Worm (Caenorhabditis elegans): ENCODE results near the gene hog-1.
A peak's percentile ranks its signal among the peaks of the same experiment; 100 is the strongest.

Gene hog-1

DNA sequence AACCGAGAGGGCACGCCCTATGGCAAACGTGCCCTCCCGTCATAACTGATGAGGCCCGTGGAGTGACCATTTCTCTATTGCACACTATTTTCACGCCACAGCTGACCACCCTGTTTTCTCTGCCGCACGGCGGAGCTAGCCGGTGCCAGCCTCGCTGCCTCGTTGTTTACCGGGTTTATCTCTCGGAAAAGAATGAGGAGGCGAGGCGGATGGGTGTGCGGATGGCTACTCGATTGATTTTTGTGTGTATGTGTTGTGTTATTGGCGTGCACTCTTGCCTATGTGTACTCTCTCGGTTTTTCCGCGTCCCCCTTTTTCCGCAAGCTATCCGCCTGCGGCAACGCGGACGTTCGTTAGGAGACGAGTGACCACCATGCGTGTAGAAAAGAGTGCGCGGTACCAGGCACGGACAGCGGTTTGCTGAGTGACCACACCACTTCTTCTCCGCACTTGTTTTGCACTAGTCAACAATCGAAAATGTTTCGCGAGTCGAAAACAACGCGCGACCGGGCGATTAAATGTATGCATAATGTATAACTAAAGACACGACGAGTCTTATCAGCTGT is 42.0 kb downstream of the hog-1 start:
- TF ChIP-seq aha-1 (tag) (peak; percentile 94), ama-1 (optimal IDR thresholded peaks at IDR 0.05) (no peak), zip-2 (tag; optimal IDR thresholded peaks at IDR 0.05) (no peak), lin-39 (tag; optimal IDR thresholded peaks at IDR 0.05) (no peak), php-3 (GFP tag; IDR thresholded peaks at IDR 0.05) (0 out of 2 replicates have a peak, but pooled peaks have one; percentile 39), nhr-48 (tag; optimal IDR thresholded peaks at IDR 0.05) (peak; percentile 86), ZK337.2 (GFP tag; IDR thresholded peaks at IDR 0.05) (no peak), mxl-2 (GFP tag; conservative IDR thresholded peaks at IDR 0.05) (0 out of 2 replicates have a peak, but pooled peaks have one; percentile 9), nhr-102 (tag; optimal IDR thresholded peaks at IDR 0.05) (peak; percentile 76), pha-4 (GFP tag; IDR thresholded peaks at IDR 0.05) (peak; percentile 53; the same call in 1 of the 2 replicates), pha-4 (tag; optimal IDR thresholded peaks at IDR 0.05) (no peak), F49E8.2 (tag; optimal IDR thresholded peaks at IDR 0.05; ENCODE audit: borderline replicate concordance) (no peak), skn-1 (tag; optimal IDR thresholded peaks at IDR 0.05) (no peak), lin-29 (GFP tag; IDR thresholded peaks at IDR 0.05) (no peak), snpc-4 (tag; optimal IDR thresholded peaks at IDR 0.05) (no peak), hif-1 (tag; optimal IDR thresholded peaks at IDR 0.05) (peak in 1 of 2 experiments; percentile 79), saeg-2 (GFP tag; IDR thresholded peaks at IDR 0.05) (0 out of 2 replicates have a peak, but pooled peaks have one; percentile 63), nhr-28 (tag; optimal IDR thresholded peaks at IDR 0.05) (peak; percentile 30), dmd-8 (GFP tag; IDR thresholded peaks at IDR 0.05) (no peak), nhr-42 (GFP tag; IDR thresholded peaks at IDR 0.05) (no peak), Y5F2A.4 (GFP tag; optimal IDR thresholded peaks at IDR 0.05) (no peak), zag-1 (tag; optimal IDR thresholded peaks at IDR 0.05) (no peak), daf-16 (GFP tag; optimal IDR thresholded peaks at IDR 0.05) (peak; percentile 43 to 98), daf-16 (tag; optimal IDR thresholded peaks at IDR 0.05) (peak; percentile 97), spr-3 (GFP tag; optimal IDR thresholded peaks at IDR 0.05) (no peak), duxl-1 (tag; optimal IDR thresholded peaks at IDR 0.05; ENCODE audit: poor library complexity) (no peak), hlh-11 (tag; optimal IDR thresholded peaks at IDR 0.05) (peak; percentile 100), F44E2.7 (GFP tag; IDR thresholded peaks at IDR 0.05) (no peak), T26A8.4 (GFP tag; IDR thresholded peaks at IDR 0.05) (peak; percentile 79; the same call in 1 of the 2 replicates), D1046.2 (GFP tag; IDR thresholded peaks at IDR 0.05) (no peak), egl-43 (GFP tag; IDR thresholded peaks at IDR 0.05) (no peak), pqm-1 (tag; optimal IDR thresholded peaks at IDR 0.05) (no peak), ztf-11 (tag; optimal IDR thresholded peaks at IDR 0.05) (no peak), nhr-10 (tag; optimal IDR thresholded peaks at IDR 0.05) (no peak), daf-8 (GFP tag; IDR thresholded peaks at IDR 0.05) (no peak), unc-130 (GFP tag; optimal IDR thresholded peaks at IDR 0.05) (no peak), nhr-25 (tag; optimal IDR thresholded peaks at IDR 0.05; ENCODE audit: borderline replicate concordance, insufficient read depth) (no peak), Y105C5A.15 (GFP tag; IDR thresholded peaks at IDR 0.05) (no peak), cey-2 (tag; optimal IDR thresholded peaks at IDR 0.05; ENCODE audit: borderline replicate concordance, insufficient read depth) (no peak), mes-2 (tag; optimal IDR thresholded peaks at IDR 0.05; ENCODE audit: poor library complexity, severe bottlenecking) (peak; percentile 14), daf-19 (GFP tag; conservative IDR thresholded peaks at IDR 0.05) (no peak), ZK546.5 (tag; optimal IDR thresholded peaks at IDR 0.05) (no peak), ces-1 (GFP tag; optimal IDR thresholded peaks at IDR 0.05) (no peak), spr-1 (tag; optimal IDR thresholded peaks at IDR 0.05) (peak; percentile 57), ceh-44 (GFP tag; IDR thresholded peaks at IDR 0.05) (no peak), arid-1 (GFP tag; conservative IDR thresholded peaks at IDR 0.05) (no peak; the same call in 1 of the 2 replicates), ceh-62 (tag; optimal IDR thresholded peaks at IDR 0.05) (no peak), rbr-2 (tag; optimal IDR thresholded peaks at IDR 0.05) (peak; percentile 76), hmg-1.1 (GFP tag; IDR thresholded peaks at IDR 0.05) (peak; percentile 45; the same call in 1 of the 2 replicates), lim-7 (GFP tag; IDR thresholded peaks at IDR 0.05) (no peak), F26F4.8 (GFP tag; conservative IDR thresholded peaks at IDR 0.05) (no peak)
